Worm (Caenorhabditis elegans) whole organism, L3 larva: Measurements from ENCODE around the gene cyp-33C8.

Source experiments
- ceh-28 ChIP-seq: fragments of 150-350 bp; optimal IDR thresholded peaks from 2 replicates; lab custom pipeline; 2014; ENCODE audit warnings: missing biosample characterization, missing genetic modification reagents, missing genetic modification characterization
- eor-1 ChIP-seq, 2 experiments: fragments of 150-350 bp; optimal IDR thresholded peaks; 2 replicates each; lab custom pipeline; 2014 to 2018; ENCODE audit warnings: missing biosample characterization in 2 of 2, missing genetic modification characterization in 2 of 2
- nhr-25 ChIP-seq: sonication (generic microtip); optimal IDR thresholded peaks from 2 replicates; lab custom pipeline; 2017; ENCODE audit warnings: missing biosample characterization, missing genetic modification characterization
- sea-2 ChIP-seq: fragments of 150-350 bp; sonication (generic microtip); optimal IDR thresholded peaks from 4 replicates; lab custom pipeline; 2014; ENCODE audit warnings: missing biosample characterization, missing genetic modification reagents, missing genetic modification characterization
- snpc-4 ChIP-seq: fragments of 150-350 bp; optimal IDR thresholded peaks from 2 replicates; lab custom pipeline; 2014; ENCODE audit warnings: missing biosample characterization, missing genetic modification characterization
- unc-39 ChIP-seq: sonication (generic microtip); optimal IDR thresholded peaks from 4 replicates; lab custom pipeline; 2017; ENCODE audit warnings: missing biosample characterization, missing genetic modification characterization
- ztf-11 ChIP-seq: fragments of 150-350 bp; optimal IDR thresholded peaks from 2 replicates; lab custom pipeline; 2014; ENCODE audit warnings: missing biosample characterization, missing genetic modification characterization
- ztf-4 ChIP-seq: fragments of 150-350 bp; optimal IDR thresholded peaks from 2 replicates; lab custom pipeline; 2014; ENCODE audit warnings: missing biosample characterization, missing genetic modification characterization

DNA sequence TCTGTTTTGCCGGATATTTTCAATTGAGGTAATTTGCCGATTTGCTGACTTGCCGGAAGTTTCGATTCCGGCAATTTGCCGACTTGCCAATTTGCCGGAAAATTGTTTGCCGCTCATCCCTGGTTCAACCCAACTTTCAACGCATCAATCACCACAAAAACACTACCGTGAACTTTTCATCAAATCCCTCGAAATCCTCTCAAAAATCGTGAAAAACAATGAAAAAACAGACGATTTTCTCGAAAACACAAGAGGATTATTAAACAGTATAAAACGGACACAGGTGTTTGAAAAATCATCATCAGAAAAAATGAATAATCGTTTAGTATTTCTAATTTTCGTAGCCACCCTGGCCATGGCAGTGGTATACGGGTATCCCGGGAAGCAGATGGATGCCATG is 36.4 kb downstream of the cyp-33C8 start, which contains the start of gene Y39H10A.1:
- no peak for TF ChIP-seq ztf-4 (tag; lab: Kevin White, UChicago)
- no peak for TF ChIP-seq unc-39 (tag; lab: Kevin White, UChicago)
- TF ChIP-seq nhr-25 = no peak
- TF ChIP-seq snpc-4 (tag; lab: Kevin White, UChicago) = no peak
- TF ChIP-seq ztf-11 (tag; lab: Kevin White, UChicago) = no peak
- no peak for TF ChIP-seq sea-2 (GFP tag; lab: Kevin White, UChicago)
- TF ChIP-seq ceh-28 (tag; lab: Kevin White, UChicago) = no peak
- no peak for TF ChIP-seq eor-1 (tag; optimal IDR thresholded peaks at IDR 0.05; lab: Kevin White, UChicago)
